Worm (Caenorhabditis elegans) whole organism, L1 larva: ENCODE results near the gene mrp-2.
A peak's percentile ranks its signal among the peaks of the same experiment; 100 is the strongest.

Experiments used
- C04F5.9 ChIP-seq: sonication (generic microtip); optimal IDR thresholded peaks from 2 replicates; lab custom pipeline; 2016; ENCODE audit warnings: missing genetic modification characterization, missing compliant biosample characterization
- aha-1 ChIP-seq: fragments of 150-350 bp; optimal IDR thresholded peaks from 2 replicates; lab custom pipeline; 2014; ENCODE audit warnings: missing biosample characterization, missing genetic modification characterization
- ama-1 ChIP-seq: fragments of 150-350 bp; optimal IDR thresholded peaks from 2 replicates; lab custom pipeline; 2014
- blmp-1 ChIP-seq: fragments of 150-350 bp; optimal IDR thresholded peaks from 2 replicates; lab custom pipeline; 2014; ENCODE audit warnings: missing biosample characterization, missing genetic modification characterization
- ceh-63 ChIP-seq: fragments of 200-800 bp; sonication (Bioruptor generic); optimal IDR thresholded peaks from 2 replicates; lab custom pipeline; 2018; ENCODE audit warnings: mild to moderate bottlenecking, missing genetic modification characterization, missing compliant biosample characterization
- ces-1 ChIP-seq: fragments of 150-350 bp; optimal IDR thresholded peaks from 2 replicates; lab custom pipeline; 2014; ENCODE audit warnings: missing biosample characterization, missing genetic modification reagents, missing genetic modification characterization
- efl-1 ChIP-seq, 4 experiments: fragments of 150-350 bp; optimal IDR thresholded peaks in 3 of 4; peaks in 1 of 4; 1 replicate in 1 of 4; 2 replicates in 3 of 4; lab custom pipeline; 2014; ENCODE audit warnings: missing biosample characterization in 2 of 4, missing genetic modification characterization in 2 of 4, missing genetic modification reagents in 2 of 4
- egl-27 ChIP-seq, 2 experiments: fragments of 150-350 bp in 1 of 2; sonication (generic microtip); optimal IDR thresholded peaks; 3 replicates each; lab custom pipeline; 2017 to 2018; ENCODE audit warnings: missing biosample characterization in 2 of 2, missing genetic modification characterization in 2 of 2, missing genetic modification reagents in 2 of 2
- elt-2 ChIP-seq: sonication (generic microtip); optimal IDR thresholded peaks from 2 replicates; lab custom pipeline; 2016; ENCODE audit warnings: missing genetic modification characterization, mild to moderate bottlenecking, inconsistent platforms, missing compliant biosample characterization, missing genetic modification reagents
- elt-3 ChIP-seq, 6 experiments: fragments of 150-350 bp in 1 of 6; sonication (generic microtip); optimal IDR thresholded peaks; 2 replicates each; lab custom pipeline; 2017 to 2018; ENCODE audit warnings: missing biosample characterization in 6 of 6, missing genetic modification characterization in 6 of 6, inconsistent platforms in 1 of 6
- ets-5 ChIP-seq: fragments of 200-800 bp; sonication (Bioruptor generic); IDR thresholded peaks from 2 replicates; pipeline ENCODE4 v1.3.6; 2022; ENCODE audit warnings: missing genetic modification characterization, missing compliant biosample characterization
- fkh-10 ChIP-seq: sonication (generic microtip); optimal IDR thresholded peaks from 2 replicates; lab custom pipeline; 2017; ENCODE audit warnings: missing biosample characterization, missing genetic modification reagents, missing genetic modification characterization
- hlh-17 ChIP-seq: fragments of 200-800 bp; sonication (Bioruptor generic); optimal IDR thresholded peaks from 2 replicates; lab custom pipeline; 2018; ENCODE audit warnings: missing genetic modification characterization, mild to moderate bottlenecking, missing compliant biosample characterization, moderate library complexity, borderline replicate concordance
- irx-1 ChIP-seq: sonication (generic microtip); optimal IDR thresholded peaks from 2 replicates; lab custom pipeline; 2016; ENCODE audit warnings: missing genetic modification characterization, missing compliant biosample characterization
- isw-1 ChIP-seq: fragments of 200-800 bp; sonication (Bioruptor generic); IDR thresholded peaks from 2 replicates; pipeline ENCODE4 v1.3.6; 2022; ENCODE audit warnings: missing genetic modification characterization, missing compliant biosample characterization
- lin-14 ChIP-seq: fragments of 200-800 bp; sonication (Bioruptor generic); optimal IDR thresholded peaks from 2 replicates; lab custom pipeline; 2018; ENCODE audit warnings: mild to moderate bottlenecking, missing genetic modification characterization, moderate library complexity, missing compliant biosample characterization
- lin-35 ChIP-seq, 2 experiments: fragments of 150-350 bp; optimal IDR thresholded peaks; 2 replicates each; lab custom pipeline; 2014; ENCODE audit warnings: missing biosample characterization in 2 of 2, missing genetic modification characterization in 2 of 2, missing genetic modification reagents in 2 of 2
- lin-39 ChIP-seq: fragments of 150-350 bp; optimal IDR thresholded peaks from 2 replicates; lab custom pipeline; 2014; ENCODE audit warnings: missing biosample characterization, missing genetic modification reagents, missing genetic modification characterization
- lir-3 ChIP-seq: sonication (generic microtip); optimal IDR thresholded peaks from 2 replicates; lab custom pipeline; 2016; ENCODE audit warnings: mild to moderate bottlenecking, missing genetic modification characterization, moderate library complexity, missing compliant biosample characterization; ENCODE audit not compliant: poor library complexity
- mdl-1 ChIP-seq, 2 experiments: fragments of 150-350 bp; optimal IDR thresholded peaks; 2 replicates each; lab custom pipeline; 2014 to 2017; ENCODE audit warnings: missing biosample characterization in 2 of 2, missing genetic modification characterization in 2 of 2, inconsistent platforms in 1 of 2
- mef-2 ChIP-seq: fragments of 150-350 bp; optimal IDR thresholded peaks from 2 replicates; lab custom pipeline; 2014; ENCODE audit warnings: missing biosample characterization, missing genetic modification characterization
- mep-1 ChIP-seq: fragments of 150-350 bp; optimal IDR thresholded peaks from 2 replicates; lab custom pipeline; 2014; ENCODE audit warnings: missing biosample characterization, missing genetic modification characterization
- nhr-11 ChIP-seq: fragments of 150-350 bp; optimal IDR thresholded peaks from 2 replicates; lab custom pipeline; 2014; ENCODE audit warnings: missing biosample characterization, missing genetic modification characterization
- nhr-20 ChIP-seq: sonication (generic microtip); optimal IDR thresholded peaks from 2 replicates; lab custom pipeline; 2016; ENCODE audit warnings: mild to moderate bottlenecking, missing genetic modification characterization, missing compliant biosample characterization
- nhr-47 ChIP-seq: sonication (generic microtip); optimal IDR thresholded peaks from 2 replicates; lab custom pipeline; 2016; ENCODE audit warnings: mild to moderate bottlenecking, missing genetic modification characterization, moderate library complexity, missing compliant biosample characterization
- nhr-85 ChIP-seq: sonication (generic microtip); peaks from one replicate; lab custom pipeline; 2016; ENCODE audit warnings: missing genetic modification characterization, inconsistent platforms, missing compliant biosample characterization
- pqm-1 ChIP-seq: sonication (generic microtip); optimal IDR thresholded peaks from 3 replicates; lab custom pipeline; 2017; ENCODE audit warnings: missing biosample characterization, missing genetic modification characterization
- rnt-1 ChIP-seq: sonication (generic microtip); optimal IDR thresholded peaks from 2 replicates; lab custom pipeline; 2016; ENCODE audit warnings: mild to moderate bottlenecking, missing genetic modification characterization, moderate library complexity, missing compliant biosample characterization
- swsn-7 ChIP-seq: sonication (generic microtip); optimal IDR thresholded peaks from 2 replicates; lab custom pipeline; 2016; ENCODE audit warnings: missing genetic modification characterization, missing compliant biosample characterization
- unc-98 ChIP-seq: fragments of 200-800 bp; sonication (Bioruptor generic); IDR thresholded peaks from 2 replicates; pipeline ENCODE4 v1.3.6; 2022; ENCODE audit warnings: missing genetic modification characterization, missing compliant biosample characterization
- xbp-1 ChIP-seq: sonication (generic microtip); optimal IDR thresholded peaks from 2 replicates; lab custom pipeline; 2016; ENCODE audit warnings: missing genetic modification characterization, missing compliant biosample characterization
- ztf-11 ChIP-seq, 2 experiments: sonication (generic microtip); optimal IDR thresholded peaks; 2 replicates each; lab custom pipeline; 2016 to 2017; ENCODE audit warnings: missing genetic modification characterization in 2 of 2, missing biosample characterization in 1 of 2, missing compliant biosample characterization in 1 of 2

Gene mrp-2

DNA sequence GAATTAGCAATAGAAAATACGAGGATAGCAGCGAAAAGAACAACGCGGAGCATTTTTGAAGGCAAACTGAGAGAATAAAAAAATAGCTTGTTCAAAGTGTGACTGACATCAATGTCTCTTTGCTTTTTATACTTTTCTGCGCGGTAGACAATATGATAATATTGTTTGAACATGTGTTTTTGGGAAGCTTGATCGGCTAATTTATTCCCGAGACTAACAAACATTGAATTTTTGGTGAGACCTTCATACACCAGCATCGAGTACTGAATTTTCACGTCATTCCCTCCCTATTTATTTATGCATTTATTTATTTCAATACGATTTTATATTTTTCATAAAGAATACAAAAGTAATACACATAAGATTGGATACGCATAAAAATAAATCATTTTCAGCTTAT lies 41.6 kb downstream of the mrp-2 start, which contains the start of gene B0310.6:
TSS of gene B0310.6 (minus strand) at position 101 of the 400 bp plus-strand sequence.
- no peak for TF ChIP-seq efl-1 (optimal IDR thresholded peaks at IDR 0.05; lab: Kevin White, UChicago)
- no peak for TF ChIP-seq efl-1 (GFP tag; optimal IDR thresholded peaks at IDR 0.05 in 1 of 2; lab: Kevin White, UChicago)
- no peak for TF ChIP-seq unc-98 (GFP tag; lab: Robert Waterston, UW)
- no peak for TF ChIP-seq ama-1 (lab: Kevin White, UChicago)
- no peak for TF ChIP-seq fkh-10 (GFP tag; lab: Kevin White, UChicago)
- no peak for TF ChIP-seq isw-1
- no peak for TF ChIP-seq ces-1 (GFP tag; lab: Kevin White, UChicago)
- TF ChIP-seq, all 84 proteins: peak for 0

DNA sequence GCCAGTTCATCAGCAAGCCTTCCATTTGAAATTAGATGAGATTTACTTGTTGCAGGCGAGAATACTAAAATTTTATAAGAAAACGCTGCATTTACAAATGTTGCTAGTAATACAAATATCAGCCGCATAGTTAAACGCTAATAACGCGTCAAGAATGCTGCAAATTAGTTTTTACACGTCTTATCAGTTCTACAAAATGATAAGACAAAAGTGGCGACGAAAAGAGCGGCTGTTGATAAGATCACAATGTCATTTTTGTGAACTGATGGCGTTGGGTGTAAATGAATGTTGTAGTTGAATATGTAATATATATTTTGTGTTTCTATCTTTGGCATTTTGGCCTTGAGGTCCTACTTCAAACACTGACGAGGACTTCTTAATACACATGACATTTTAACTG lies 42.5 kb downstream of the mrp-2 start, which contains the start of gene ugt-46:
TSS of gene ugt-46 (minus strand) at position 279 of the 400 bp plus-strand sequence.
- TF ChIP-seq lin-35 (GFP tag; optimal IDR thresholded peaks at IDR 0.05; lab: Kevin White, UChicago) (peak in 1 of 2 experiments; percentile 49), elt-3 (tag; optimal IDR thresholded peaks at IDR 0.05; lab: Kevin White, UChicago) (peak in 1 of 6 experiments; percentile 38), lin-14 (GFP tag; lab: Kevin White, UChicago) (peak; percentile 40), nhr-20 (peak; percentile 0), mef-2 (tag; lab: Kevin White, UChicago) (no peak), nhr-47 (tag; lab: Kevin White, UChicago) (no peak), elt-2 (tag; lab: Kevin White, UChicago) (peak; percentile 86), nhr-85 (tag; lab: Kevin White, UChicago) (peak; percentile 40), xbp-1 (tag; lab: Kevin White, UChicago) (no peak)
- TF ChIP-seq, all 84 proteins: peak for 6

DNA sequence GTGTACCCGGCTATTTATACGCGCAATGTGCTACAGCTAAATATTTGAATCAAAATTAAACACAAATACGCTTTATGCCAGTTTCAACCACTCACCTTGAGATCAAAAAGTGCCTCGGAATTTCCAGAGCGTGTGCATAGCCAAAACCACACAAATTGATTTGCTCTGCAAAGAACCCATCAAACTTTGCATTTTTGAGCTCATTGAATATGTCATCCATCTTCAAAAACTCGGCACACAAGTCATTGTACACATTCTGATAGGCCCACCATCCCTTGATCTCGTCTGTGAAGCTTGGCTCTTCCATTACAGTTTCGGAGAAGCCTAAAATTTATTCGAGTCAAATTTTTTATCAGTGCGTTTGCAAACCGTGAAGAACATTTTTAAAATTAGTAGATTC lies 43.1 kb downstream of the mrp-2 start:
- TF ChIP-seq hlh-17 (GFP tag; lab: Kevin White, UChicago) (no peak), ets-5 (GFP tag; lab: Robert Waterston, UW) (no peak), mep-1 (tag; lab: Kevin White, UChicago) (no peak), lir-3 (tag; lab: Kevin White, UChicago) (no peak), aha-1 (tag; lab: Kevin White, UChicago) (no peak), blmp-1 (tag; lab: Kevin White, UChicago) (no peak), elt-3 (tag; optimal IDR thresholded peaks at IDR 0.05; lab: Kevin White, UChicago) (no peak), C04F5.9 (tag; lab: Kevin White, UChicago) (no peak), irx-1 (tag; lab: Kevin White, UChicago) (no peak), lin-39 (no peak), pqm-1 (tag; lab: Kevin White, UChicago) (no peak), ztf-11 (tag; optimal IDR thresholded peaks at IDR 0.05; lab: Kevin White, UChicago) (no peak), rnt-1 (tag; lab: Kevin White, UChicago) (no peak), ceh-63 (no peak), fkh-10 (GFP tag; lab: Kevin White, UChicago) (no peak), elt-2 (tag; lab: Kevin White, UChicago) (no peak), nhr-11 (tag; lab: Kevin White, UChicago) (no peak)

DNA sequence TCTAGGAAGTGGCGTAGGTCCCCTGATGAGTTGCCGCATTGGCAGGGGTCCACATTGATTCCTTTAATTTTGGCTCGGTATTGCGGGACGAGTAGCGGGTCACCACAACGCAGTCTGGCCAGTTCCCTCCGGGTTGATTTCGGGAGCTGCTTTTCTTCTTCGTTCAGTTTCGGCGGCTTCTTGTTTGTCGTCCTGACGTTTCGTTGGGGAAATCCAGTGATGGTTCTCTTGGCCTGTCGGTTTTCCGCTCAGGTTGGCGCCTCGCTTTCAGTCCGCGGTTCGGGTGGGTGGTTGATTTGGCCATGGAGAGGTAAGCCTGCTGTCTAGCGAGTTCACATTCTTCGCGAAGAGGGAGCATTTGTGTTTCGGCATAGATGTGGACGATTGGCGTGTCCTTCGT lies 43.7 kb downstream of the mrp-2 start:
- TF ChIP-seq nhr-85 (tag; lab: Kevin White, UChicago), result peak; percentile 23
- no peak for TF ChIP-seq fkh-10 (GFP tag; lab: Kevin White, UChicago)

DNA sequence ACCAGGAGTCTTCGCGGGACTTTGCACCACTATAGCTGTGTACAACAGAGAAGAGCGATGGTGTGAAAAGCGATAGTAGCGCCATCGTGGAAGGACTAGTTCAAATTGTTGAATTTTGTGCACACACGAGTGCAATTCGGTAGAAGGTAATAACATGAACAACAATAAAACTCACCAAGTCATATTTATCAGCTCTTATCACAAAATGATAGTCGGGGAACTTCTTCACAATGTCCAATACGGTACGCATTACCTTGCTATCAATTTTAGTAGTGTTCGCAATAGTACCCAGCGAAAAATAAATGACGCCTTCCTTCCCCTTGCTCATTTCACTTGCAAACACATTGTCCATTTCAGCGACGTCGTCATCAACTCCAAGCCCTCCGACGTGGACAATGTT lies 44.8 kb downstream of the mrp-2 start:
- TF ChIP-seq blmp-1 (tag; lab: Kevin White, UChicago) (no peak), swsn-7 (tag; lab: Kevin White, UChicago) (no peak), mdl-1 (tag; optimal IDR thresholded peaks at IDR 0.05; lab: Kevin White, UChicago) (no peak), elt-3 (tag; optimal IDR thresholded peaks at IDR 0.05; lab: Kevin White, UChicago) (no peak), nhr-85 (tag; lab: Kevin White, UChicago) (no peak), ceh-63 (no peak), egl-27 (tag; optimal IDR thresholded peaks at IDR 0.05; lab: Kevin White, UChicago) (no peak), nhr-20 (no peak)
